Worm (Caenorhabditis elegans): ENCODE data around the gene arrd-15.

DNA sequence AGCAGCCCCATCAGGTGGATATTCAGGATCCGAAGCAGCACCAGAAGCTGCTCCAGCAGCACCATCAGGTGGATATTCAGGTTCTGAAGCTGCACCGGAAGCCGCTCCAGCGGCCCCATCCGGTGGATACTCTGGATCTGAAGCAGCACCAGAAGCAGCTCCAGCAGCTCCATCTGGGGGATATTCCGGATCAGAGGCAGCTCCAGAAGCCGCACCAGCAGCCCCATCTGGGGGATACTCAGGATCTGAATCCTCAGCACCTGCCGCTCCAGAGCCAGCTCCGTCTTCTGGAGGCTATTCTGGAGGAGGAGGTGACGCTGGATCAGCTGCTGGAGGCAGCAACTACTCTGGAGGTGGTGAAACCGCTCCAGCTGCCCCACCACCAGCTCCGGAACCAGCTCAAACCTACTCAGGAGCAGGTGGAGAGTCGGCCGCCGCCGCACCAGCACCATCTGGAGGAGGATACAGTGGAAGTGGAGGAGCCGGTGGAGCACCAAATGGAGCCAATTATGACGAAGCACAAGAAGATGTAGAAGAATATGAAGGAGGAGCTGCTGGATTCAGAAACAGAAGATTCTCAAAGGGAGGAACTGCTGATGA, 35.0 kb downstream of the arrd-15 start:
- TF ChIP-seq Y79H2A.3 (GFP tag; conservative IDR thresholded peaks at IDR 0.05) (no peak), K11D2.4 (GFP tag; IDR thresholded peaks at IDR 0.05) (no peak), ama-1 (optimal IDR thresholded peaks at IDR 0.05) (no peak), ama-1 (GFP tag; optimal IDR thresholded peaks at IDR 0.05) (no peak), mel-28 (tag; optimal IDR thresholded peaks at IDR 0.05; ENCODE audit: borderline replicate concordance) (no peak), Y56A3A.18 (GFP tag; IDR thresholded peaks at IDR 0.05) (no peak)
